Fruit fly (Drosophila melanogaster): ENCODE measurements around the gene slp2.

slp2 gene

DNA sequence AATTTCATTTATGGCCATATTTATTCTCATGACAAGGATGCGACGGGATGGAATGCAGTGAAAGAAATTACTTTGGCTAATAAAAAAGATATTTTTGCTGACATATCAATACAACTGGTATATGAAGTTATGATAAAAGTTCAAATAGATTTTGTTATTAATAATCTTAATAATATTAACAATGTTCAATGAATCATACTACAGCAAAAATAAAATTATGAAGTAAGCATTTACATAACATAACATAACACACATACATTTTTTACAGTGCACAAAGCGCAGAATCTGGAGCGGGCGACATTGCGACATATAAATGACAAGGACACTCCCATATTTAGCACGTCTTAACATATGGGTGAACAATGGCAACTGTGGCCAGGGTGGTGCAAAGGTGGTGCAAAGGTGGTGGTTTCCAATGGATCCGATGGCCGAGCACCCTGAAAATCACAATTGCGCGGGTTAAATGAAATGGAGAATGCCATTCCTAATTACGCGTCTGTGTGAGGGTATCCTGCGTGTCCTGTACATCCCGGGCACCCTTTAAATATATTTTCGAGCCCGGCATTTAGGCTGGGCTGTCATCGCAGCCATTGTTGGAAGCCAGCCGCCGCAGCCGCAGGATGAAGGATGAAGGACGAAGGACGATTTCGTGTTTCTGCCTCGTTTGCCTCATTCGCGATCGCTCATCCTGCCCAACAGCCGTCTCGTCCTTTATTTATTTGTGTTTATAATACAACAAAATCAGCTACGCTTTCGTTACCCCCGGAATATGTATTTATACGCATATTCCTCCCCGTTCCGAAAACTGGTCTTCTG, 8.5 kb downstream of the slp2 start:
- TF ChIP-seq CG6272 (GFP tag; IDR thresholded peaks at IDR 0.05) (0 out of 2 replicates have a peak, but pooled peaks have one; percentile 5), CG11504 (tag; optimal IDR thresholded peaks at IDR 0.05) (peak; percentile 34), Tbp (GFP tag; optimal IDR thresholded peaks at IDR 0.05) (no peak), eve (GFP tag; optimal IDR thresholded peaks at IDR 0.05) (peak in 1 of 2 experiments; percentile 70), nerfin-2 (GFP tag; IDR thresholded peaks at IDR 0.05; ENCODE audit: partially characterized antibody) (no peak), insv (GFP tag; optimal IDR thresholded peaks at IDR 0.05) (no peak), hth (optimal IDR thresholded peaks at IDR 0.05) (no peak), CG6254 (GFP tag; optimal IDR thresholded peaks at IDR 0.05) (no peak), D (optimal IDR thresholded peaks at IDR 0.05) (peak; percentile 28), D (GFP tag; optimal IDR thresholded peaks at IDR 0.05) (peak; percentile 4), Xrp1 (GFP tag; IDR thresholded peaks at IDR 0.05) (no peak), CG10979 (tag; optimal IDR thresholded peaks at IDR 0.05) (peak; percentile 52), Fer1 (GFP tag; optimal IDR thresholded peaks at IDR 0.05) (no peak), pzg (GFP tag; optimal IDR thresholded peaks at IDR 0.05) (no peak), CG7372 (GFP tag; IDR thresholded peaks at IDR 0.05) (no peak), gem (tag; optimal IDR thresholded peaks at IDR 0.05) (peak; percentile 63), CG17385 (GFP tag; optimal IDR thresholded peaks at IDR 0.05) (no peak), CG12744 (GFP tag; optimal IDR thresholded peaks at IDR 0.05) (no peak), CG2678 (tag; optimal IDR thresholded peaks at IDR 0.05) (peak; percentile 24), ATbp (GFP tag; optimal IDR thresholded peaks at IDR 0.05) (no peak), seq (GFP tag; IDR thresholded peaks at IDR 0.05) (0 out of 2 replicates have a peak, but pooled peaks have one; percentile 9), Kr (GFP tag; optimal IDR thresholded peaks at IDR 0.05) (no peak), Blimp-1 (GFP tag; optimal IDR thresholded peaks at IDR 0.05) (peak; percentile 32), Camta (GFP tag; optimal IDR thresholded peaks at IDR 0.05) (no peak), dmrt99B (tag; optimal IDR thresholded peaks at IDR 0.05) (peak; percentile 18), H2.0 (GFP tag; IDR thresholded peaks at IDR 0.05) (no peak), dmrt11E (tag; optimal IDR thresholded peaks at IDR 0.05) (peak; percentile 74), CG2116 (GFP tag; optimal IDR thresholded peaks at IDR 0.05) (no peak), Scr (GFP tag; IDR thresholded peaks at IDR 0.05; ENCODE audit: partially characterized antibody) (no peak), Nf-YC (tag; optimal IDR thresholded peaks at IDR 0.05) (peak; percentile 71), CG3847 (GFP tag; IDR thresholded peaks at IDR 0.05) (no peak), ac (GFP tag; optimal IDR thresholded peaks at IDR 0.05) (peak; percentile 1), CG18619 (GFP tag; optimal IDR thresholded peaks at IDR 0.05) (no peak), Opbp (GFP tag; IDR thresholded peaks at IDR 0.05; ENCODE audit: partially characterized antibody) (no peak), gce (GFP tag; IDR thresholded peaks at IDR 0.05) (no peak), kni (GFP tag; optimal IDR thresholded peaks at IDR 0.05) (peak; percentile 31), unpg (GFP tag; optimal IDR thresholded peaks at IDR 0.05) (peak; percentile 24), CG17361 (GFP tag; IDR thresholded peaks at IDR 0.05) (peak; percentile 25; the same call in 1 of the 3 replicates), Hr3 (GFP tag; optimal IDR thresholded peaks at IDR 0.05) (peak; percentile 16), sens (GFP tag) (peak; percentile 45), Ssrp (tag; optimal IDR thresholded peaks at IDR 0.05) (peak; percentile 33), eyg (GFP tag; optimal IDR thresholded peaks at IDR 0.05) (no peak), yki (optimal IDR thresholded peaks at IDR 0.05) (no peak), CG9727 (GFP tag; optimal IDR thresholded peaks at IDR 0.05) (peak; percentile 56), Ravus (GFP tag; IDR thresholded peaks at IDR 0.05) (no peak), CG17912 (GFP tag; optimal IDR thresholded peaks at IDR 0.05) (no peak), Med (GFP tag) (no peak), CG10654 (GFP tag; optimal IDR thresholded peaks at IDR 0.05) (no peak), bsh (GFP tag; optimal IDR thresholded peaks at IDR 0.05) (peak in 1 of 2 experiments; percentile 56)
